Fruit fly (Drosophila melanogaster): Measurements from ENCODE around the gene fon.

Gene fon

DNA sequence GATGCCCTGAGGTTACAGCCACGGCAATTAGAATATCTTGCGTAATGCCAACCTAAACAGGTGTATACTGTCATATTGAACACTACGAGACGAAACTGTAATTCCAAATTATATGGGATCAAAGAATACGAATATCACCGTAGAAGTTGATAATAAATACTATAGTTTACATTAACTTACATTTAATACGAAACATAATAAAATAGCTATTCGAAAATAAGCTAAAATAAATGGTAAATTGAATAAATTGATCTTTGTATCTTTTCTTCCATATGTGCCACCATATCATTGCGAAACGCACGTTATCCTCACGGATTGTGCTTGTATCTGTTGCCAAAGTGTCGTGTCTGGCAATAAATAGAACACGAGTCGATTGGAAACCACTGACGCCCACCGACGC is 29.9 kb upstream of the fon start (continued):
- TF ChIP-seq zfh2 (GFP tag; optimal IDR thresholded peaks at IDR 0.05) (peak; percentile 16), Deaf1 (tag; optimal IDR thresholded peaks at IDR 0.05) (peak; percentile 3), BtbVII (GFP tag; optimal IDR thresholded peaks at IDR 0.05) (no peak), dati (GFP tag; IDR thresholded peaks at IDR 0.05) (no peak), CG11504 (tag; optimal IDR thresholded peaks at IDR 0.05) (peak; percentile 10), CG12155 (GFP tag; optimal IDR thresholded peaks at IDR 0.05) (no peak), CG8359 (GFP tag; optimal IDR thresholded peaks at IDR 0.05; ENCODE audit: borderline replicate concordance) (no peak), CG18599 (GFP tag; optimal IDR thresholded peaks at IDR 0.05) (no peak), CG6791 (GFP tag; IDR thresholded peaks at IDR 0.05; ENCODE audit: partially characterized antibody) (no peak), CG11456 (GFP tag; IDR thresholded peaks at IDR 0.05) (0 out of 3 replicates have a peak, but pooled peaks have one; percentile 41), CG9817 (tag; optimal IDR thresholded peaks at IDR 0.05) (peak; percentile 47), fd64A (GFP tag; optimal IDR thresholded peaks at IDR 0.05) (no peak), sqz (GFP tag; optimal IDR thresholded peaks at IDR 0.05) (no peak), al (GFP tag; IDR thresholded peaks at IDR 0.05) (peak; percentile 63; the same call in 1 of the 2 replicates), CG15696 (tag; optimal IDR thresholded peaks at IDR 0.05) (no peak), Dbx (GFP tag; IDR thresholded peaks at IDR 0.05) (0 out of 3 replicates have a peak, but pooled peaks have one; percentile 20), CG15269 (tag; optimal IDR thresholded peaks at IDR 0.05) (peak; percentile 66), CG12659 (GFP tag; optimal IDR thresholded peaks at IDR 0.05) (peak; percentile 35), Hr51 (GFP tag; optimal IDR thresholded peaks at IDR 0.05) (peak in 1 of 2 experiments; percentile 21), hkb (optimal IDR thresholded peaks at IDR 0.05) (no peak), hkb (GFP tag; IDR thresholded peaks at IDR 0.05) (0 out of 2 replicates have a peak, but pooled peaks have one; percentile 36), CG7839 (tag; optimal IDR thresholded peaks at IDR 0.05) (peak; percentile 37), dysf (GFP tag; IDR thresholded peaks at IDR 0.05) (peak; percentile 67; the same call in 2 of the 3 replicates), CG2120 (GFP tag; optimal IDR thresholded peaks at IDR 0.05) (peak; percentile 31), tna (GFP tag; IDR thresholded peaks at IDR 0.05; ENCODE audit: partially characterized antibody) (no peak), Drgx (GFP tag; IDR thresholded peaks at IDR 0.05) (no peak), Spps (tag; optimal IDR thresholded peaks at IDR 0.05) (no peak), CG17359 (tag; optimal IDR thresholded peaks at IDR 0.05) (no peak), ATbp (GFP tag; optimal IDR thresholded peaks at IDR 0.05) (no peak), Med (GFP tag) (peak; percentile 45), slbo (GFP tag; IDR thresholded peaks at IDR 0.05) (peak; percentile 62), sima (GFP tag; optimal IDR thresholded peaks at IDR 0.05) (no peak), Rfx (GFP tag; IDR thresholded peaks at IDR 0.05) (peak; percentile 40; the same call in 1 of the 2 replicates), Tbp (GFP tag; optimal IDR thresholded peaks at IDR 0.05) (no peak), Pdp1 (GFP tag; optimal IDR thresholded peaks at IDR 0.05) (peak in 1 of 2 experiments; percentile 33), CG14014 (GFP tag; IDR thresholded peaks at IDR 0.05) (peak; percentile 45; the same call in 1 of the 2 replicates), grau (tag; optimal IDR thresholded peaks at IDR 0.05) (peak; percentile 57), CG6813 (GFP tag; optimal IDR thresholded peaks at IDR 0.05) (no peak), CG12769 (tag; optimal IDR thresholded peaks at IDR 0.05) (peak; percentile 50), CG17568 (GFP tag; optimal IDR thresholded peaks at IDR 0.05) (no peak), wdn (GFP tag; IDR thresholded peaks at IDR 0.05) (0 out of 2 replicates have a peak, but pooled peaks have one; percentile 16), CG14050 (GFP tag; IDR thresholded peaks at IDR 0.05) (no peak), HLH54F (GFP tag; optimal IDR thresholded peaks at IDR 0.05) (peak; percentile 8), CG8290 (GFP tag; optimal IDR thresholded peaks at IDR 0.05) (no peak), CG8290 (tag; optimal IDR thresholded peaks at IDR 0.05) (peak in 1 of 2 experiments; percentile 17), CG6175 (GFP tag; IDR thresholded peaks at IDR 0.05) (no peak), CG8924 (tag; optimal IDR thresholded peaks at IDR 0.05) (no peak), row (GFP tag; IDR thresholded peaks at IDR 0.05) (peak; percentile 28; the same call in 1 of the 3 replicates), Doc3 (GFP tag; IDR thresholded peaks at IDR 0.05; ENCODE audit: partially characterized antibody) (no peak), pnt (GFP tag; optimal IDR thresholded peaks at IDR 0.05) (no peak)
